Worm (Caenorhabditis elegans): Measurements from ENCODE around the gene K06H7.2.

The K06H7.2 gene

DNA sequence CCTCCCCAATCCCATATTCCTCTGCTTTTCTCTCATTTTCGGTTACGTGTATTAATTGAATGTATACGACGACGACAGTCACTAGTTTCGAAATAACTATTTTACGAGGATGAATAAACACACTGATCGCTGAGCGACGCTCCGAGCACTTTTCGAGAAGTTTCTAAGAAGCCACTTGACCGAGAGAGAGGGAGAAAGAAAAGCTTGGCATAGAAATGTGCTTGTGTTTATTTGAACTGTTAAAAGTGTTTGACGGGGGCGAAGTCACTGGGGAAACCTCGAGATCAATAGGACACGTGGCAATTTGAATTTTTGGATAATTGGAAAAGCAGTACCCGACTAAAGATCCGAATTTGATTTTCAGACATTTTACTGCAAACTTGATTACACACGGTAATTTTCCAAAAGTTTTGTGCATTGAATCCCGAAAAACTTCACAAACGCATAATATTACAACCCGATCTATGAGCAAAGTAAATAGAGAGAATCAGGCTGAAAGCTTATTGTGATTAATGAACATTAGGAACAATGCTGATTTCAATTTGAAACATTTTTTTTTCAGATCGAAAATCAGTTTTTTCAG lies 43.2 kb downstream of the K06H7.2 start:
- TF ChIP-seq dmd-4 (tag; optimal IDR thresholded peaks at IDR 0.05) (no peak), nhr-129 (tag; optimal IDR thresholded peaks at IDR 0.05) (peak; percentile 50), sma-9 (GFP tag; optimal IDR thresholded peaks at IDR 0.05) (peak; percentile 1), sma-9 (tag; optimal IDR thresholded peaks at IDR 0.05) (no peak), F13H6.1 (tag; optimal IDR thresholded peaks at IDR 0.05) (peak; percentile 47), ztf-1 (GFP tag; conservative IDR thresholded peaks at IDR 0.05) (no peak), nhr-77 (tag; optimal IDR thresholded peaks at IDR 0.05) (peak; percentile 14), crh-2 (tag; optimal IDR thresholded peaks at IDR 0.05) (peak; percentile 22), lsy-2 (tag; optimal IDR thresholded peaks at IDR 0.05) (no peak)

DNA sequence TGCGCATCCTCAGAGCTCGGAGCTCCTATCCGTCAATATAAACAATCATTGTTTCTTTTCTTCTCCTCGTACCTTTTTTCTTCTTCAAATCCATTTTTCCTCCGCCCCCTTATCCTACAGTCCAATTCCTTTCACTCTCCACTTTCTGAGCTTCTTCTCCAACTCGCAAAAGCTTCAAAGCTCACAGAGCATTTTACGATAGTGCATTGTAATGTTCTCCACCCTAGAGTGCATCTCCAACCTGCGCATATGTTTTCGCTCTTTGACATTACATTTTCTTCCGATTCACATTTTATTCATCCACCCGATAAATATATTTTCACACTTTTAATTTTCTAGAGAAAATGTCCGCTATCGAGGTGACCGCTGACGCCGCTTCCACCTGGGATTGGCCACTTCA lies 44.4 kb downstream of the K06H7.2 start, which contains the start of gene hsp-12.2:
Gene hsp-12.2, plus strand, starts transcription at position 301 of the 400 bp plus-strand sequence.
- TF ChIP-seq nhr-23 (tag; optimal IDR thresholded peaks at IDR 0.05) (no peak), alr-1 (tag; optimal IDR thresholded peaks at IDR 0.05) (no peak), F13H6.1 (tag; optimal IDR thresholded peaks at IDR 0.05) (no peak), zag-1 (tag; optimal IDR thresholded peaks at IDR 0.05) (no peak), C34F6.9 (tag; optimal IDR thresholded peaks at IDR 0.05) (no peak), fos-1 (tag; optimal IDR thresholded peaks at IDR 0.05) (no peak), lin-13 (GFP tag; optimal IDR thresholded peaks at IDR 0.05) (no peak), nhr-237 (tag; optimal IDR thresholded peaks at IDR 0.05) (no peak), R02D3.7 (tag; optimal IDR thresholded peaks at IDR 0.05) (no peak), nhr-77 (tag; optimal IDR thresholded peaks at IDR 0.05) (no peak)

DNA sequence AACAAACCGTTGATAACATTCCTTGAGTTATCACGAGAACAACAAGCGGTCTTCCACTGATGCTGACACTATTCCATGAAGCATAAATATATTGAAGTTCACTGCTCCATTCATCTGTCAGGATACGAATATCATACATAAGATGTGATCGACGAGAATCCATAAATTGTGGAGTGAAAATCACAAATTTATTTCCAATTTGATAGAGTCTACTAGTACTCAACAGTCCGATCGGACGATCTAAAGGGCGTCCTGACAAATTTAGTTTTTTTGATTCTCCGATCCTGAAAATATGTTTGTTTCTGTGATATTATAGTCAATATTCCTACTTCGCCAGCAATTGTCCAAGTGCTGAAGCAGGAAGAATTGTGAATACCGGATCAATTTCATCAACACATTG lies 48.8 kb downstream of the K06H7.2 start:
- TF ChIP-seq R02D3.7 (tag; optimal IDR thresholded peaks at IDR 0.05) (no peak), sma-3 (GFP tag; optimal IDR thresholded peaks at IDR 0.05) (no peak), ztf-11 (tag; optimal IDR thresholded peaks at IDR 0.05) (no peak), mdl-1 (tag; optimal IDR thresholded peaks at IDR 0.05) (no peak), C34F6.9 (tag; optimal IDR thresholded peaks at IDR 0.05) (no peak), unc-55 (GFP tag; optimal IDR thresholded peaks at IDR 0.05) (no peak), nhr-12 (tag; optimal IDR thresholded peaks at IDR 0.05) (no peak)

DNA sequence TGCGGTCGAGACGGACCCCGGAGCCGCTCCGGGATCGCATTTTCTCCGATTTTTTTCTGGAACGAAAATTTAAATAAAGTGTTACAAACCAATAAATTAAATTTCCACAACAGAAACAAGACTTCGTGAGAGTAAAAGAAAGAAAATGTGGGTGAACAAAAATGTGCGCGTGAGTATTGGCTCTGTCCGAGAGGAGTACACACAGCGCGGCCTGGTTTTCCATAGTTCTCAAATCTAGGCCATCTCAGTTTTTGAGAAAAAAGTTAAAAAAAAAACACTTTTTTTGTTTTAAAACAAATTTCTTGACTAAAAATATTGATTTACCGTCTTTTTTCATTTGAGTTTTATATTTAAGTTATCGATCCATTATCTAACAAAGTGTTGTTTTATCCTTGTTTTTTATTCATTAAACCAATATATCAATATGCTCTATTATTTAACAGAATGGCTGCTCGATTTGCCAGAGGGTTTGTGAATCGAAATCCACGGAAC lies 51.2 kb downstream of the K06H7.2 start, which contains the start of the genes C14B9.8 and mrpl-18:
Gene C14B9.8, minus strand, starts transcription at position 56 of the 492 bp plus-strand sequence.
Gene mrpl-18, plus strand, starts transcription at position 442 of the 492 bp plus-strand sequence.
- TF ChIP-seq F13H6.1 (tag; optimal IDR thresholded peaks at IDR 0.05) (peak; percentile 54), mab-5 (tag; optimal IDR thresholded peaks at IDR 0.05) (no peak), gmeb-1 (tag; optimal IDR thresholded peaks at IDR 0.05) (peak; percentile 75), nhr-23 (tag; optimal IDR thresholded peaks at IDR 0.05) (no peak), unc-39 (tag; optimal IDR thresholded peaks at IDR 0.05) (no peak), lsy-2 (tag; optimal IDR thresholded peaks at IDR 0.05) (peak; percentile 61 to 87), egl-27 (tag; optimal IDR thresholded peaks at IDR 0.05) (no peak), lin-13 (GFP tag; optimal IDR thresholded peaks at IDR 0.05) (peak; percentile 50), nhr-237 (tag; optimal IDR thresholded peaks at IDR 0.05) (no peak), unc-55 (GFP tag; optimal IDR thresholded peaks at IDR 0.05) (peak; percentile 71), sma-9 (GFP tag; optimal IDR thresholded peaks at IDR 0.05) (peak; percentile 72), sma-9 (tag; optimal IDR thresholded peaks at IDR 0.05) (no peak), crh-2 (tag; optimal IDR thresholded peaks at IDR 0.05) (peak; percentile 47), C34F6.9 (tag; optimal IDR thresholded peaks at IDR 0.05) (peak; percentile 69), fos-1 (tag; optimal IDR thresholded peaks at IDR 0.05) (peak; percentile 14), ceh-16 (tag; optimal IDR thresholded peaks at IDR 0.05) (no peak), nhr-21 (tag; optimal IDR thresholded peaks at IDR 0.05) (peak; percentile 15), sma-3 (GFP tag; optimal IDR thresholded peaks at IDR 0.05) (peak; percentile 64)
